Worm (Caenorhabditis elegans) whole organism, mixed stage, embryonic: Measurements from ENCODE around the gene Y51A2B.8.

Experiments used
- M03D4.4 ChIP-seq: sonication (generic microtip); optimal IDR thresholded peaks from 2 replicates; lab custom pipeline; 2017; ENCODE audit warnings: mild to moderate bottlenecking, missing genetic modification characterization, missing compliant biosample characterization
- blmp-1 ChIP-seq: fragments of 150-350 bp; optimal IDR thresholded peaks from 2 replicates; lab custom pipeline; 2014; ENCODE audit warnings: missing biosample characterization, missing genetic modification characterization
- ceh-39 ChIP-seq: fragments of 150-350 bp; optimal IDR thresholded peaks from 2 replicates; lab custom pipeline; 2014; ENCODE audit warnings: missing biosample characterization, missing genetic modification characterization
- ceh-43 ChIP-seq: fragments of 200-800 bp; sonication (Bioruptor generic); optimal IDR thresholded peaks from 2 replicates; lab custom pipeline; 2018; ENCODE audit warnings: mild to moderate bottlenecking, missing genetic modification characterization, moderate library complexity, missing compliant biosample characterization
- ceh-83 ChIP-seq: fragments of 200-800 bp; sonication (Bioruptor generic); optimal IDR thresholded peaks from 2 replicates; lab custom pipeline; 2018; ENCODE audit warnings: mild to moderate bottlenecking, missing genetic modification characterization, missing compliant biosample characterization
- ces-1 ChIP-seq: fragments of 150-350 bp; optimal IDR thresholded peaks from 2 replicates; lab custom pipeline; 2014; ENCODE audit warnings: missing biosample characterization, missing genetic modification reagents, missing genetic modification characterization
- drap-1 ChIP-seq: fragments of 200-800 bp; sonication (Bioruptor generic); optimal IDR thresholded peaks from 3 replicates; lab custom pipeline; 2018; ENCODE audit warnings: mild to moderate bottlenecking, missing genetic modification characterization, missing compliant biosample characterization
- elt-1 ChIP-seq: sonication (generic microtip); optimal IDR thresholded peaks from 2 replicates; lab custom pipeline; 2017; ENCODE audit warnings: missing genetic modification characterization, mild to moderate bottlenecking, missing compliant biosample characterization, antibody characterized with exemption, moderate library complexity, borderline replicate concordance; ENCODE audit not compliant: insufficient read depth
- elt-3 ChIP-seq: fragments of 150-350 bp; optimal IDR thresholded peaks from 2 replicates; lab custom pipeline; 2014; ENCODE audit warnings: missing biosample characterization, missing genetic modification characterization
- flh-1 ChIP-seq: fragments of 200-800 bp; sonication (Bioruptor generic); optimal IDR thresholded peaks from 2 replicates; lab custom pipeline; 2018; ENCODE audit warnings: mild to moderate bottlenecking, missing genetic modification characterization, moderate library complexity, missing compliant biosample characterization
- ham-2 ChIP-seq: fragments of 200-800 bp; sonication (Bioruptor generic); optimal IDR thresholded peaks from 2 replicates; lab custom pipeline; 2018; ENCODE audit warnings: mild to moderate bottlenecking, missing genetic modification characterization, missing compliant biosample characterization
- hlh-1 ChIP-seq: fragments of 150-350 bp; optimal IDR thresholded peaks from 2 replicates; lab custom pipeline; 2014; ENCODE audit warnings: missing biosample characterization, missing genetic modification reagents, missing genetic modification characterization
- lin-13 ChIP-seq: fragments of 150-350 bp; optimal IDR thresholded peaks from 2 replicates; lab custom pipeline; 2014; ENCODE audit warnings: missing biosample characterization, missing genetic modification characterization
- lin-32 ChIP-seq: fragments of 200-800 bp; sonication (Bioruptor generic); optimal IDR thresholded peaks from 2 replicates; lab custom pipeline; 2018; ENCODE audit warnings: mild to moderate bottlenecking, missing genetic modification characterization, missing compliant biosample characterization
- lsy-2 ChIP-seq: fragments of 150-350 bp; optimal IDR thresholded peaks from 2 replicates; lab custom pipeline; 2014; ENCODE audit warnings: missing biosample characterization, missing genetic modification characterization
- mab-5 ChIP-seq: fragments of 150-350 bp; optimal IDR thresholded peaks from 2 replicates; lab custom pipeline; 2014; ENCODE audit warnings: missing biosample characterization, missing genetic modification characterization
- mep-1 ChIP-seq: fragments of 150-350 bp; optimal IDR thresholded peaks from 2 replicates; lab custom pipeline; 2017; ENCODE audit warnings: missing biosample characterization, missing genetic modification reagents, missing genetic modification characterization, inconsistent platforms
- mls-2 ChIP-seq: sonication (generic microtip); optimal IDR thresholded peaks from 2 replicates; lab custom pipeline; 2016; ENCODE audit warnings: mild to moderate bottlenecking, missing genetic modification characterization, moderate library complexity, missing compliant biosample characterization
- nhr-12 ChIP-seq: fragments of 150-350 bp; optimal IDR thresholded peaks from 2 replicates; lab custom pipeline; 2014; ENCODE audit warnings: missing biosample characterization, missing genetic modification characterization
- nhr-2 ChIP-seq: fragments of 150-350 bp; optimal IDR thresholded peaks from 2 replicates; lab custom pipeline; 2014; ENCODE audit warnings: missing biosample characterization, missing genetic modification characterization
- nhr-237 ChIP-seq: fragments of 150-350 bp; optimal IDR thresholded peaks from 2 replicates; lab custom pipeline; 2014; ENCODE audit warnings: missing biosample characterization, missing genetic modification characterization
- nhr-28 ChIP-seq: fragments of 150-350 bp; optimal IDR thresholded peaks from 2 replicates; lab custom pipeline; 2014; ENCODE audit warnings: missing biosample characterization, missing genetic modification characterization
- sem-2 ChIP-seq: fragments of 200-800 bp; sonication (Bioruptor generic); optimal IDR thresholded peaks from 2 replicates; lab custom pipeline; 2018; ENCODE audit warnings: mild to moderate bottlenecking, missing genetic modification characterization, missing compliant biosample characterization
- snpc-4 ChIP-seq: fragments of 150-350 bp; optimal IDR thresholded peaks from 2 replicates; lab custom pipeline; 2014; ENCODE audit warnings: missing biosample characterization, missing genetic modification characterization
- sptf-1 ChIP-seq: sonication (generic microtip); optimal IDR thresholded peaks from 2 replicates; lab custom pipeline; 2017; ENCODE audit warnings: mild to moderate bottlenecking, missing genetic modification characterization, moderate library complexity, missing compliant biosample characterization
- unc-120 ChIP-seq: sonication (generic microtip); optimal IDR thresholded peaks from 2 replicates; lab custom pipeline; 2017; ENCODE audit warnings: missing genetic modification characterization, missing compliant biosample characterization; ENCODE audit not compliant: poor library complexity, severe bottlenecking
- unc-39 ChIP-seq: fragments of 150-350 bp; optimal IDR thresholded peaks from 2 replicates; lab custom pipeline; 2014; ENCODE audit warnings: missing biosample characterization, missing genetic modification characterization
- unc-62 ChIP-seq: fragments of 150-350 bp; optimal IDR thresholded peaks from 2 replicates; lab custom pipeline; 2014; ENCODE audit warnings: missing biosample characterization, missing genetic modification reagents, missing genetic modification characterization
- zip-8 ChIP-seq: fragments of 150-350 bp; optimal IDR thresholded peaks from 2 replicates; lab custom pipeline; 2014; ENCODE audit warnings: missing biosample characterization, missing genetic modification characterization
- ztf-11 ChIP-seq: fragments of 150-350 bp; optimal IDR thresholded peaks from 2 replicates; lab custom pipeline; 2014; ENCODE audit warnings: missing biosample characterization, missing genetic modification characterization

Gene Y51A2B.8

DNA sequence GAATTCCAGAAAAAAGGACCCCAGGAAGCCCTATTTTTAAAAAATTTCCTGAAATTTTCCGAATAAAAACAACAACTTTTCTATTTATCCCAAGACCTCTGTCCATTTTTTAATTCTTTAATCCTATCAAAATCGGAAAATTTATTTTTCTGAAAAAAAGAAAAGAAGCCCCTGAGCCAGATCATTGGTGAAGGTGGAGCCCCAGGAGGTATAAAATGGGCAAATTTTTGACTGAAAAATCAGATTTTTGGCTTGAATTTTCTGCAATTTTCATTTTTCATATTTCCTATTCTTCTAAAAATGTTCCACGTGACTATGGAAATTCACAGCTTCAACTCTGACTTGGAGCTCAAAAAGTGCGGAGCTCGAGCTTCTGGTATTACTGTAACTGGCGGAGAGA is at the start of gene Y51A2B.8:
TSS of gene Y51A2B.8 (plus strand) at position 301 of the 400 bp plus-strand sequence.
- TF ChIP-seq ztf-11 (tag; lab: Kevin White, UChicago): no peak
- no peak for TF ChIP-seq unc-120
- TF ChIP-seq elt-3: no peak
- TF ChIP-seq mep-1 (tag; lab: Kevin White, UChicago): no peak
- TF ChIP-seq hlh-1: no peak
- TF ChIP-seq mls-2 (tag; lab: Kevin White, UChicago): no peak
- no peak for TF ChIP-seq ces-1 (GFP tag; lab: Kevin White, UChicago)

DNA sequence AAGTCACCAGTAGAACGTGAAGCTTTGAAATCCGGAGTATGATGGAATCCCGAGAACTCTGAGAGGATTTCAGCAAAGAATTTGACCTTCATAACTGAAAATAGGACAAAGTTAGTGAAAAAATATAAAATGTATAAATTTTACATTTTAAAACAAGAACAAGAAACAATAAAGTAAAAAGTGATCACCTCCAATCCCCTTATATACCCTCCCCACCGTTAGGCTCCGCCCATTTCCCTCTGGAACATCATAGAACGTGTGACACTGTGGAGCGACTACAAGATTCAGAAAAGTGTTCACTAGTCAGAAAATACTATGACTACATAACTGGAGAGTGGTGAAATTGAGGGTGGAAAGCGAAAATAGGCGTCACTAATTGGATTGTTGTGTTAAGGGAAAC is 47.8 kb upstream of the Y51A2B.8 start, which contains the start of gene B0462.4:
TSS of gene B0462.4 (minus strand) at position 101 of the 400 bp plus-strand sequence.
- TF ChIP-seq lsy-2: no peak
- TF ChIP-seq sem-2: no peak
- TF ChIP-seq ceh-83 (GFP tag; lab: Kevin White, UChicago): no peak
- TF ChIP-seq drap-1 (GFP tag; lab: Kevin White, UChicago): no peak
- TF ChIP-seq M03D4.4 (tag; lab: Kevin White, UChicago): no peak
- TF ChIP-seq elt-1 (tag; lab: Kevin White, UChicago): no peak
- no peak for TF ChIP-seq mep-1 (tag; lab: Kevin White, UChicago)
- no peak for TF ChIP-seq ces-1 (GFP tag; lab: Kevin White, UChicago)
- TF ChIP-seq zip-8 (tag; lab: Kevin White, UChicago): no peak
- no peak for TF ChIP-seq elt-3

DNA sequence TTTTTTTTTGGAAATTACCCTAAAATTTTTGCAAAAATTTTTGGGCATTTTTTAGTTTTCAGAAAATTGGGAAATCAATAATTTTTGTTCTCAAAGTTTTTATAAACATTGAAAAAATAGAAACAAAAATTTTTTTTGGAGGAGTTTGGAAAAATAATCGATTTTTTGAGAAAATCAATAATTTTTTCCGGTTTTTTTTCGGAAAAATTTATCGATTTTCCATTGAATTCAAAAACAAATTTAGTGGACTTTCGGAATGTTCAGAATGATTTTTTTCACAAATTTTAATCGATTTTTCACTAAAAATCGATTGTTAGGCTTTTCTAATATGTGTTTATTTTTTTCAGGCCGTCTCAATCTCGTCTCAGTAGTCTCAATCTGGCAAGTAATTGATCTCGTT is 41.3 kb upstream of the Y51A2B.8 start:
- TF ChIP-seq nhr-2 (tag; lab: Kevin White, UChicago): no peak
- no peak for TF ChIP-seq ceh-39 (tag; lab: Kevin White, UChicago)
- TF ChIP-seq mab-5 (tag; lab: Kevin White, UChicago): no peak
- no peak for TF ChIP-seq ztf-11 (tag; lab: Kevin White, UChicago)
- no peak for TF ChIP-seq sem-2
- TF ChIP-seq unc-39: no peak
- no peak for TF ChIP-seq mep-1 (tag; lab: Kevin White, UChicago)
- TF ChIP-seq lsy-2: no peak
- no peak for TF ChIP-seq unc-62 (GFP tag; lab: Kevin White, UChicago)
- no peak for TF ChIP-seq sptf-1 (tag; lab: Kevin White, UChicago)
- no peak for TF ChIP-seq ham-2 (GFP tag; lab: Kevin White, UChicago)
- no peak for TF ChIP-seq zip-8 (tag; lab: Kevin White, UChicago)
- TF ChIP-seq flh-1: no peak
- no peak for TF ChIP-seq mls-2 (tag; lab: Kevin White, UChicago)
- TF ChIP-seq drap-1 (GFP tag; lab: Kevin White, UChicago): no peak
- TF ChIP-seq elt-3: no peak
- no peak for TF ChIP-seq lin-32 (GFP tag; lab: Kevin White, UChicago)
- TF ChIP-seq snpc-4 (tag; lab: Kevin White, UChicago): no peak

DNA sequence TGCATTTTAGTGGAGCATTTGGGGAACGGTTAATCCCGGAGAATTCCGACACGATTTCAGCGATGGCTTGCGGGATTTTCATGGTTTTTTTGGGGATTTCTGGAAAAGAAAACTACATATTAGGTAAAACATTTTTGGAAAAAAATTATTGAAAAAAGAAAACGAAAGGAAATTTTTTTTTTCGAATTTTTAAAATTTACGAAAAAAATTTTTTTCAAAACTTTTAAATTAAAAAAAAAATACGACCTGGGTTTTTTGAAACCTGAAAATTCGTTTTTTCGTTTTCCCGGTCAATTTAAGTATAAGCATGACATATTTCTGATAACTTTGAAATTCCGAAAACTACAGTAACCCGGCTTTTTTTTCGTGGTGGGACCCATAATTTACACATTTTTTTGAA is 39.1 kb upstream of the Y51A2B.8 start, which contains the start of gene C08E8.10:
TSS of gene C08E8.10 (minus strand) at position 101 of the 400 bp plus-strand sequence.
- TF ChIP-seq nhr-12 (tag; lab: Kevin White, UChicago): no peak
- no peak for TF ChIP-seq elt-3
- no peak for TF ChIP-seq mls-2 (tag; lab: Kevin White, UChicago)
- TF ChIP-seq elt-1 (tag; lab: Kevin White, UChicago): no peak
- TF ChIP-seq drap-1 (GFP tag; lab: Kevin White, UChicago): no peak
- TF ChIP-seq unc-62 (GFP tag; lab: Kevin White, UChicago): no peak
- no peak for TF ChIP-seq M03D4.4 (tag; lab: Kevin White, UChicago)
- TF ChIP-seq lin-32 (GFP tag; lab: Kevin White, UChicago): no peak
- TF ChIP-seq nhr-28 (tag; lab: Kevin White, UChicago): no peak
- TF ChIP-seq sptf-1 (tag; lab: Kevin White, UChicago): no peak
- TF ChIP-seq blmp-1 (tag; lab: Kevin White, UChicago): no peak
- TF ChIP-seq ceh-43 (GFP tag; lab: Kevin White, UChicago): no peak
- no peak for TF ChIP-seq lin-13 (tag; lab: Kevin White, UChicago)

DNA sequence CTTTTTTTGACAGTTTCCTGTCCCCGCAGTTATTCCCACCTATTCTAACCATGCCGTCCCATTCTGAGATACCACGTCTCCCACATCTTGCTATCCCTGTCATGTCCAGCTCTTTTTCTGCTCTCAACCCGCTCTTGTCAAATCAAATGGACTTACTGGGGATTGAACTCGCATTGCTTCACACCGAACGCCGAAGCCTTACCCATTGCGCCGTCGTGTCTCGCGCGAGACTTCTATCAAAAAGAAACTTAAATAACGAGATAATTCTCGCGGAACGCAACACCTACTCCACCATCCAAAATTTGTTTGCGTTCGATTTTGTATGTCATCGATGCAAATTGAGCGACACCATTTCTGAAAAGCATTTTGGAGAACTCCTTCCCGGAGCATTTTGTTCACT is 34.7 kb upstream of the Y51A2B.8 start:
- TF ChIP-seq ceh-43 (GFP tag; lab: Kevin White, UChicago) (no peak), nhr-2 (tag; lab: Kevin White, UChicago) (no peak), mls-2 (tag; lab: Kevin White, UChicago) (no peak), ceh-39 (tag; lab: Kevin White, UChicago) (no peak), snpc-4 (tag; lab: Kevin White, UChicago) (no peak), sem-2 (no peak), nhr-237 (tag; lab: Kevin White, UChicago) (no peak), elt-1 (tag; lab: Kevin White, UChicago) (no peak)
